Worm (Caenorhabditis elegans) whole organism, L2 larva: ENCODE measurements around the gene fbxc-54.

ENCODE experiments used
- ZK546.5 ChIP-seq: sonication (generic microtip); optimal IDR thresholded peaks from 2 replicates; lab custom pipeline; 2017; ENCODE audit warnings: missing biosample characterization, missing genetic modification characterization
- dmd-4 ChIP-seq: sonication (generic microtip); optimal IDR thresholded peaks from 2 replicates; lab custom pipeline; 2017; ENCODE audit warnings: missing biosample characterization, missing genetic modification characterization
- elt-1 ChIP-seq: fragments of 150-350 bp; optimal IDR thresholded peaks from 2 replicates; lab custom pipeline; 2014; ENCODE audit warnings: missing biosample characterization, missing genetic modification characterization
- fos-1 ChIP-seq: fragments of 150-350 bp; optimal IDR thresholded peaks from 2 replicates; lab custom pipeline; 2014; ENCODE audit warnings: missing biosample characterization, missing genetic modification characterization
- gmeb-1 ChIP-seq: fragments of 150-350 bp; optimal IDR thresholded peaks from 2 replicates; lab custom pipeline; 2014; ENCODE audit warnings: missing biosample characterization, missing genetic modification characterization
- lin-39 ChIP-seq: fragments of 150-350 bp; optimal IDR thresholded peaks from 2 replicates; lab custom pipeline; 2014; ENCODE audit warnings: missing biosample characterization, missing genetic modification reagents, missing genetic modification characterization
- mbf-1 ChIP-seq: sonication (generic microtip); optimal IDR thresholded peaks from 2 replicates; lab custom pipeline; 2017; ENCODE audit warnings: missing biosample characterization, missing genetic modification characterization
- nhr-25 ChIP-seq: fragments of 150-350 bp; sonication (generic microtip); optimal IDR thresholded peaks from 3 replicates; lab custom pipeline; 2014; ENCODE audit warnings: missing biosample characterization, missing genetic modification characterization

The fbxc-54 gene

DNA sequence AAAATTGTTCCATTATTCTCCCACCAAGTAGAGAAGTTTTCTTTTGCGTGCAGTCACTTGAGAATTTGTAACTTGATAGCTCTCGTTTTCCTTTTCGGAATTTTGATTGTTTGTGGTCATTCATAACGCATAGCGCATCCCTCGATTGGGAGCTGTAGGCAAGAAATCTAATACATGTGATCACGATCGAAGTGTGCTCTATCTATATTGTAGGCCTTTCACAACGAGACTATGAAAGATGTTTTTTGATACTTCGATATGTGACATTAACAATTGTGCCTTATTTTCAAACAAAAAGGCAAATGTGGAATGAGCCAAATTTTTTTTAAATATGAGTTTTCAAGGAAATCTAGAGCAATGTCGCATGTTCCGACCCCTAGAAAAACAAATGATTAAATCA lies 44.3 kb downstream of the fbxc-54 start:
- TF ChIP-seq elt-1 (tag; lab: Kevin White, UChicago) = no peak

DNA sequence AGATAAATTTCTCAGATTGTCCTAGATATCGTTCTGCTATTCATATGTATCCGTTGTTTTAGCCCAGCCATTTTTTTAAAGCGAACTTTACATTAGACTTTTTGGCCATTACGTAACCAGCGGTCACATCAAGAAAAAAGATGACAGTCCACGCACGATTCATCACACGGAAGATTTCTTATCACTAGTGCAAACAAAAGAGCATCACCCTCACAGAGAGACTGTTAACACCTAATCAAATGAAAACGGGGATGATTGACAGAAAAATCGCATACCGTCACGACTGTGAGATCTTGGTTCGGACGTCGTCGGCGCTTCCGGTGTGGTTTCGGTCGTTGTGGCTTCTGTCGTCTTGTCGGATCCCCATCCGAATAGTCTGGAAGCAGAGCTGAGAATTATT lies 45.1 kb downstream of the fbxc-54 start:
- TF ChIP-seq ZK546.5 (tag; lab: Kevin White, UChicago) = no peak
- TF ChIP-seq fos-1 (tag; lab: Kevin White, UChicago) = peak; percentile 66
- TF ChIP-seq, all 48 proteins: peak for 1

DNA sequence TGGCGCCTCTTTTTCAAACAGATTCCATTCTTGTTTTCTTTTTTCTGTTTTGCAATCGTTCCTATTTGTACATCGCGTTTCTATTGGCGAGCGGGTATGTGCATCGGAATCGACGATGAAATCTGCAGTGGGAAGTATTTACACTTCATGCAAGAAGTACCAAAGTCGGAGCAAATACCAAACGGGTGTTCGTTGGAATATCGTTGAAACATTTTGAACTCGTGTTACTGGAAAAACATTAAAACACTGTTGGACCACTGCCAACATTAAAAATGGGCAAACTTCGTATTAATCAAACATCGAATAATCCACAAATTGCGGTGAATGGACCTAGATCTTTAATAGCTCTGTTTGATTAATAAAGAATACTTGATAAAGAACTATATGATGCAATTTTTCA lies 47.6 kb downstream of the fbxc-54 start, which contains the start of gene C23H3.9:
Gene C23H3.9 (minus strand): TSS at position 101 of the 400 bp plus-strand sequence.
- TF ChIP-seq gmeb-1 = no peak
- no peak for TF ChIP-seq nhr-25 (tag; lab: Kevin White, UChicago)
- TF ChIP-seq dmd-4 (tag; lab: Kevin White, UChicago) = no peak
- no peak for TF ChIP-seq mbf-1 (tag; lab: Kevin White, UChicago)
- no peak for TF ChIP-seq lin-39 (tag; lab: Kevin White, UChicago)
